Fruit fly (Drosophila melanogaster) whole organism, adult: Measurements from ENCODE around the gene TwdlX.

Experiments used
- CG11617 ChIP-seq: fragments of 200-800 bp; sonication (Bioruptor generic); optimal IDR thresholded peaks from 2 replicates; lab custom pipeline; 2017; ENCODE audit warnings: mild to moderate bottlenecking, missing biosample characterization, missing genetic modification reagents, missing genetic modification characterization
- CG1620 ChIP-seq: fragments of 200-800 bp; sonication (Bioruptor generic); optimal IDR thresholded peaks from 2 replicates; lab custom pipeline; 2016; ENCODE audit warnings: missing biosample characterization, missing genetic modification characterization
- CG7045 ChIP-seq: fragments of 200-800 bp; sonication (Bioruptor generic); optimal IDR thresholded peaks from 2 replicates; lab custom pipeline; 2017; ENCODE audit warnings: missing biosample characterization, mild to moderate bottlenecking, missing genetic modification characterization
- Clk ChIP-seq: fragments of 200-800 bp; sonication (Bioruptor generic); optimal IDR thresholded peaks from 2 replicates; lab custom pipeline; 2017; ENCODE audit warnings: missing biosample characterization, missing genetic modification characterization
- Crg-1 ChIP-seq: fragments of 200-800 bp; sonication (Bioruptor generic); optimal IDR thresholded peaks from 2 replicates; lab custom pipeline; 2016; ENCODE audit warnings: missing biosample characterization, missing genetic modification characterization
- Hr96 ChIP-seq: fragments of 200-800 bp; sonication (Bioruptor generic); optimal IDR thresholded peaks from 2 replicates; lab custom pipeline; 2016; ENCODE audit warnings: missing biosample characterization, missing genetic modification characterization
- Mnt ChIP-seq: fragments of 200-800 bp; sonication (Bioruptor generic); optimal IDR thresholded peaks from 2 replicates; lab custom pipeline; 2016; ENCODE audit warnings: missing biosample characterization, mild to moderate bottlenecking, missing genetic modification characterization
- cnc ChIP-seq, 2 experiments: fragments of >200 bp; optimal IDR thresholded peaks; 2 replicates each; lab custom pipeline; 2017
- ovo ChIP-seq: fragments of 200-800 bp; sonication (Bioruptor generic); optimal IDR thresholded peaks from 2 replicates; lab custom pipeline; 2016; ENCODE audit warnings: missing biosample characterization, missing genetic modification characterization
- pad ChIP-seq: fragments of 200-800 bp; sonication (Bioruptor generic); optimal IDR thresholded peaks from 3 replicates; lab custom pipeline; 2017; ENCODE audit warnings: missing biosample characterization, missing genetic modification characterization, mild to moderate bottlenecking, moderate library complexity, missing genetic modification reagents

DNA sequence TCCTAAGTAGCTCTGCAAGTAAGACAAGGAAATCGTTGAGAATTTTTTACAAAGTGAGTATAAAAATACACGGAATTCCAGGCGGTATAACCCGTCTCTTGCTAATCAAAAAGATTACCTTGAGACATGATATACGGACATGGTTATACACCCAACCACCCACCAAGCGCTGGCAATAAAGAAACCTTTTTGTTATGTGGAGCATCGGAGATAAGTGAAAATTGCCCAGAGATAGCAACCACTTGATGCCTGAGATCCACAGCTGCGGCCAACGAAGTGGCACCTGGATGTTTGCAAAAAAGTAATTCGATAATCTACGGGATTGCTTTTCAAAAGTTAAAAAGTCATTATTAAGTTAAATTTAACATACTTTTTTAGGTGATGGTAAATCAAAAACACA is 15.1 kb downstream of the TwdlX start:
- TF ChIP-seq cnc (optimal IDR thresholded peaks at IDR 0.05; lab: Kevin White, UChicago) (no peak), CG11617 (no peak), CG1620 (no peak), Hr96 (GFP tag; lab: Kevin White, UChicago) (no peak), pad (GFP tag; lab: Kevin White, UChicago) (no peak), CG7045 (GFP tag; lab: Kevin White, UChicago) (no peak), Crg-1 (GFP tag; lab: Kevin White, UChicago) (no peak), Clk (GFP tag; lab: Kevin White, UChicago) (no peak), ovo (GFP tag; lab: Kevin White, UChicago) (no peak), Mnt (no peak)
